Worm (Caenorhabditis elegans): ENCODE data around the gene F08B12.4.

DNA sequence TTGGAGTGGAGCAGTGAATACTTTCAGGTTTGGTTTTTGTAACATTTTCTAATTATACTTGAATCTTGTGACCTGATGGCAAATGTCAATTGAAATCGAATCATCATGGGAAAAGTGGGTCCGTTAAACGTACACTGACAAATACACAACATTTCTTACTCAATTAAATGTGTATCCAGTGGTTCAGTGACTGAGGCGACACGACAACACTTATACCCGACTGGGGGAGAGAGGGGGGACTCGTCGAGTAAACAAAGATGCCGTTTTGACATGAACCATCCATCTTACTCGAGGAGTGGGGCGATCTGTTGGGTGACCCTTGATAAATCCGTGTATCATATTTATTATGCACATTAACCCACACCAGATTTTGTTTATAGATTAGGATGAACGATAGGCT is 38.7 kb downstream of the F08B12.4 start:
- no peak for TF ChIP-seq ama-1 (optimal IDR thresholded peaks at IDR 0.05)
- no peak for TF ChIP-seq ceh-19 (GFP tag; optimal IDR thresholded peaks at IDR 0.05)
- TF ChIP-seq Y22D7AL.16 (tag; optimal IDR thresholded peaks at IDR 0.05) = no peak
- no peak for TF ChIP-seq lim-6 (tag; optimal IDR thresholded peaks at IDR 0.05)
- TF ChIP-seq npax-4 (tag; optimal IDR thresholded peaks at IDR 0.05) = no peak
- TF ChIP-seq F13H6.1 (tag; optimal IDR thresholded peaks at IDR 0.05) = no peak
- no peak for TF ChIP-seq ceh-18 (tag; optimal IDR thresholded peaks at IDR 0.05)
- TF ChIP-seq ceh-45 (GFP tag; IDR thresholded peaks at IDR 0.05) = no peak
- no peak for TF ChIP-seq fax-1 (tag; optimal IDR thresholded peaks at IDR 0.05)
- no peak for TF ChIP-seq mec-3 (tag; optimal IDR thresholded peaks at IDR 0.05; ENCODE audit: borderline replicate concordance)
- no peak for TF ChIP-seq nhr-232 (tag; optimal IDR thresholded peaks at IDR 0.05)
- TF ChIP-seq nhr-11 (tag; optimal IDR thresholded peaks at IDR 0.05) = no peak
- no peak for TF ChIP-seq ztf-16 (tag; optimal IDR thresholded peaks at IDR 0.05)

Measured in whole organism, late embryonic.